Fruit fly (Drosophila melanogaster): ENCODE data around the gene ovm.

ovm gene

dm6 chr2L:162208-162607 is 21.4 kb upstream of the ovm start:
- TF ChIP-seq Sin3A (optimal IDR thresholded peaks at IDR 0.05) (no peak), h (optimal IDR thresholded peaks at IDR 0.05) (no peak), ttk (optimal IDR thresholded peaks at IDR 0.05) (no peak)

dm6 chr2L:161453-162175 is 20.8 kb upstream of the ovm start:
- no peak for TF ChIP-seq insv (optimal IDR thresholded peaks at IDR 0.05)
- no peak for TF ChIP-seq psq (optimal IDR thresholded peaks at IDR 0.05)
- TF ChIP-seq ttk (optimal IDR thresholded peaks at IDR 0.05) = no peak
- no peak for TF ChIP-seq Sin3A (optimal IDR thresholded peaks at IDR 0.05)

DNA sequence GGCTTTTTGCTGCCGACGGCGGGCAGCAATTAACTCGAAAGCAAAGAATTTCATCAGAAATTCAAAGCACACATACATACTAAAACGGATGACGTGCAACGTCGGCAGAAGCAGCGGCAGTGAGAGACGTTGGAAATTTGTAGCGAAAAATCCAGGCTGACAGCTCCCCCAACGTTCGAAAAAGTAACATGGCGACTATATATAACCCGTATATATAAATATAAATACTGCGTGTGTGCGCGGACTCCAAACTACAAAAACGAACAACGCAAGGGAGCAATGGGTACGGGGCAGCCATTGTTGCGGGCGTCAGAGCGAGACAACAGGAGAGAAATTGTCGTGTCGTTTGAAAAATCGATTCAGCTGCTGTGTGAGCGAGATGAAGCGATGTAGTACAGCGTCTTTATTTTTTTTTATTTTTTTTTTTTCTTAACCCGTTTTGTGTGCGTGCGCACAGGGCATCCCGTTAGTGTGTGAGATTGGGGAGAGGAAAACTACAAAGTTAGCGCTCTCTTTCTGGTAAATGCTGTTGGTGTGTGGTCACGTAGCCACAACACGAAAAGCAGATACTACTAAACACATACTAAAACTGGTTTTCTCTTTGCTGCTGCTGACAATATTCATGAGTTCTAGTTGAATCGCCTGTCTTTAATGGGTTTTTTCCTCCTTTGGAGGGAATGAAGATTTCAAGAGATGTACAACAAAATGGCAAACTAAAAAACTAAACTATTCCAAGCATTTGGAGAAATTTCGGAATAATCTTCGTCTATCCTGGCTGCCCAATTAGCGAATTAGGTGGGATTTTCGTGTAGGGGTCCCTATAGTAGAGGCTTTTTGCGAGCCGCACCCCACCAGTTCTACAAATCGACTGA is 20.0 kb upstream of the ovm start:
- TF ChIP-seq Myc (optimal IDR thresholded peaks at IDR 0.05) (no peak), ttk (optimal IDR thresholded peaks at IDR 0.05) (no peak), psq (optimal IDR thresholded peaks at IDR 0.05) (no peak), h (optimal IDR thresholded peaks at IDR 0.05) (no peak), Sin3A (optimal IDR thresholded peaks at IDR 0.05) (no peak), insv (optimal IDR thresholded peaks at IDR 0.05) (no peak)

DNA sequence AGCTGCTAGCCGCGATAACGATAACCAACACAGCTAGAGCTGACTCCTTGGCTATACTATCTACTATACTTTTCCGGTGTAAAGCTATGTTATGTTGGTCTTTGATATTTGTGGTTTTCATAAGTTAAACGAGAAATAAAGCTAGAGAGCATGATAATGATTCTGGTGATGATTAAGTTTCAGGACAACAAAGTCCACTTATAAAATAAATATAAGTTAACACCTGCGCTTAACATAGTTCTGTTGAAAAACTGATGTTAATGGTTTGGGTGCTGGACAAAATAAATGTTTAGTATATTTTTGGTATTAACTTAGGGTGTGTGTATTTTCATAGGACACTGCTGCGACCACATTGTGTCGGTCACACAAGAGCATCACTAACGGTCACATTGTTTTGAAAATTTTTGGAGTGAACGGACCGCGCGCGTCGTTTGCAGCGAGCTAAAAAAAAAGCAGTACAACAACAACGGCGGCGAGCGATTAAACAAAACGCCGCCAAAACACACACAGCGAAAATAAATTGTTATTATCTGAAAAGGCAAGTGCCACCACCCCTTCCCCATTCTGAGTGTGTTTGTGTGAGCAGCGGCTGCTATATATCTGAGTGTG is 18.0 kb upstream of the ovm start, which contains the start of the genes CG33635 and spen:
Gene CG33635 (minus strand): TSS at position 16 of the 609 bp plus-strand sequence.
Gene spen (plus strand): TSS at position 384 of the 609 bp plus-strand sequence.
- TF ChIP-seq Sin3A (optimal IDR thresholded peaks at IDR 0.05) = no peak
- TF ChIP-seq ttk (optimal IDR thresholded peaks at IDR 0.05) = no peak
- no peak for TF ChIP-seq h (optimal IDR thresholded peaks at IDR 0.05)
- no peak for TF ChIP-seq psq (optimal IDR thresholded peaks at IDR 0.05)
- TF ChIP-seq insv (optimal IDR thresholded peaks at IDR 0.05) = no peak
- no peak for TF ChIP-seq Myc (optimal IDR thresholded peaks at IDR 0.05)

- TF ChIP-seq psq (optimal IDR thresholded peaks at IDR 0.05) = no peak
- TF ChIP-seq Sin3A (optimal IDR thresholded peaks at IDR 0.05) = no peak
- TF ChIP-seq ttk (optimal IDR thresholded peaks at IDR 0.05) = no peak
- TF ChIP-seq insv (optimal IDR thresholded peaks at IDR 0.05) = no peak
- no peak for TF ChIP-seq h (optimal IDR thresholded peaks at IDR 0.05)
- no peak for TF ChIP-seq Myc (optimal IDR thresholded peaks at IDR 0.05)
These were observed 15.2 kb upstream of the ovm start, which contains the start of gene CG3436 for dm6 chr2L:155994-156393. Gene CG3436 (plus strand): TSS chr2L:156029.

- no peak for TF ChIP-seq insv (optimal IDR thresholded peaks at IDR 0.05)
- no peak for TF ChIP-seq psq (optimal IDR thresholded peaks at IDR 0.05)
- no peak for TF ChIP-seq Sin3A (optimal IDR thresholded peaks at IDR 0.05)
- TF ChIP-seq Myc (optimal IDR thresholded peaks at IDR 0.05) = no peak
- no peak for TF ChIP-seq h (optimal IDR thresholded peaks at IDR 0.05)
- TF ChIP-seq ttk (optimal IDR thresholded peaks at IDR 0.05) = no peak
These were observed 14.5 kb upstream of the ovm start, which contains the start of gene Pus10 for dm6 chr2L:155215-155712. Gene Pus10 (minus strand): TSS chr2L:155305.

DNA sequence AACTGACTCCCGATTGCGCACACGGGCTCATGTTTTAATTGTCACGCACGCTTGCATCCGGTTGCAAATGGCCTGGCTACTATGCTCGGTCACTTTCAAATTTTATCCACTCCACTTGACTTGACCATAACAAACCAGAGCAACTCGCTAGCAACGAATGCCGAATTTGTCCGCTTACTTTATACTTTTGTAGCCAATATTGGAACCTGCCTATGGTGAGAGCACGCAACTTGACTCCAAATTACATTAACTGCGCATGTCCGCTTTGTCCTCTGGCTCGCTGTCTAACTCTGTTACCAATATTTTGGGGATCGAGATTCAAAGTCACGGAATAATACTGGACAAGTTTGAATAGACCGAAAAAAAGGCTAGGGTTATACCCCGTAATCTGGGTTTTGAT is 12.3 kb upstream of the ovm start, which contains the start of gene CG42399:
Gene CG42399 (minus strand): TSS at position 159 of the 400 bp plus-strand sequence.
- TF ChIP-seq Sin3A (optimal IDR thresholded peaks at IDR 0.05) (no peak), insv (optimal IDR thresholded peaks at IDR 0.05) (no peak), ttk (optimal IDR thresholded peaks at IDR 0.05) (no peak), h (optimal IDR thresholded peaks at IDR 0.05) (no peak), Myc (optimal IDR thresholded peaks at IDR 0.05) (no peak), psq (optimal IDR thresholded peaks at IDR 0.05) (no peak)

DNA sequence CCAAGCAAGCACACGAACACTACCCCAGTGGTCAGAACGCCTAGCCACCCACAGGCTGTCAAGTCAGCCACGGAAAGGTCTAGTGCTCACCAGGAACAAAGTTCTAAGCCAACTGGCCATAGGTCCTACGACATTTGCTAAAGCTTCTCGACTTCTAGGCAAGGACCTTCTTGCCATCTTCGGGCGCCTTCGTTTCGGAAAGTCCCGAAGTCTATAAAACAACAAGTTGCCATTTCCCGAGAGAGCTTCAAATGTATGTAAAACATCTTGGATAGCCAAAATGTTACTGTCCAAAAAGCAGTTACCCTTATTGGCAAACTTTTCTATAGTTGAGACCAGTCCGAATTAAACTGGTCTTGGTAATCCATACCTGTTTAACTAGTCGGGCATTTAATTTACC is 5.7 kb upstream of the ovm start:
- TF ChIP-seq Sin3A (optimal IDR thresholded peaks at IDR 0.05) (no peak), psq (optimal IDR thresholded peaks at IDR 0.05) (no peak), insv (optimal IDR thresholded peaks at IDR 0.05) (no peak), h (optimal IDR thresholded peaks at IDR 0.05) (no peak), Myc (optimal IDR thresholded peaks at IDR 0.05) (no peak), ttk (optimal IDR thresholded peaks at IDR 0.05) (no peak)

- TF ChIP-seq h (optimal IDR thresholded peaks at IDR 0.05) = no peak
- TF ChIP-seq psq (optimal IDR thresholded peaks at IDR 0.05) = no peak
- TF ChIP-seq Myc (optimal IDR thresholded peaks at IDR 0.05) = no peak
- TF ChIP-seq insv (optimal IDR thresholded peaks at IDR 0.05) = no peak
- TF ChIP-seq Sin3A (optimal IDR thresholded peaks at IDR 0.05) = no peak
- no peak for TF ChIP-seq ttk (optimal IDR thresholded peaks at IDR 0.05)
These were observed 2.3 kb upstream of the ovm start, which contains the start of the genes CG31974 and CG11454 for dm6 chr2L:143088-143487. Gene CG31974 (minus strand): TSS chr2L:143091. Gene CG11454 (plus strand): TSS chr2L:143323.

DNA sequence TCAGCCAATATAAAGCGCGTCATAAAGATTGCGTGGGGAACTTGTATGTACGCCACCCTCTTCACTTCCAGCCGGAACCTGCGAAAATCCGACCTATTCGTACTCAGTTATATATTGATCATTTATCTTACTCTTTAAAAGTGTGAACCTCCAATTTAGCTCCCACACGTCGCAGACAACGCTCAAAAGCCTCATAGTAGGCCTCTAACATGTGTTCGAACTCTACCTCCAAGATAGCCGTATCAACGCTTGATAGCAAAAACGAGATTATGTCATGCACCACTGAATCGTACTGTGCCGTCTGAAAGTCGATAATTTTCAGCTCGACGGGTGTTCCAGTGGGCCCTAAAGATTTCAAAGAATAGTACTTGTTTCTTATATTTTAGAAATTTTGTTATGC is 1.2 kb downstream of the ovm start:
- TF ChIP-seq insv (optimal IDR thresholded peaks at IDR 0.05) = no peak
- TF ChIP-seq psq (optimal IDR thresholded peaks at IDR 0.05) = no peak
- no peak for TF ChIP-seq Myc (optimal IDR thresholded peaks at IDR 0.05)
- no peak for TF ChIP-seq h (optimal IDR thresholded peaks at IDR 0.05)
- TF ChIP-seq ttk (optimal IDR thresholded peaks at IDR 0.05) = no peak
- no peak for TF ChIP-seq Sin3A (optimal IDR thresholded peaks at IDR 0.05)

- no peak for TF ChIP-seq h (optimal IDR thresholded peaks at IDR 0.05)
- no peak for TF ChIP-seq Sin3A (optimal IDR thresholded peaks at IDR 0.05)
- TF ChIP-seq ttk (optimal IDR thresholded peaks at IDR 0.05) = no peak
- TF ChIP-seq psq (optimal IDR thresholded peaks at IDR 0.05) = no peak
- no peak for TF ChIP-seq Myc (optimal IDR thresholded peaks at IDR 0.05)
These were observed 2.7 kb downstream of the ovm start for dm6 chr2L:138063-138462.
